Worm (Caenorhabditis elegans): Measurements from ENCODE around the gene T28A11.13.

The T28A11.13 gene

ce11 chrV:3250153-3250552 lies at the start of gene T28A11.13:
Gene T28A11.13, minus strand, starts transcription at chrV:3250253.
- TF ChIP-seq spr-3 (GFP tag; optimal IDR thresholded peaks at IDR 0.05) = no peak
- TF ChIP-seq zag-1 (tag; optimal IDR thresholded peaks at IDR 0.05) = no peak
- TF ChIP-seq F44E2.7 (GFP tag; IDR thresholded peaks at IDR 0.05) = no peak
- no peak for TF ChIP-seq ceh-20 (GFP tag; IDR thresholded peaks at IDR 0.05)
- TF ChIP-seq jun-1 (tag; optimal IDR thresholded peaks at IDR 0.05) = no peak
- TF ChIP-seq fos-1 (tag; optimal IDR thresholded peaks at IDR 0.05) = no peak
- TF ChIP-seq spr-1 (tag; optimal IDR thresholded peaks at IDR 0.05) = no peak
- TF ChIP-seq F26F4.8 (GFP tag; conservative IDR thresholded peaks at IDR 0.05) = no peak
- TF ChIP-seq lim-7 (GFP tag; IDR thresholded peaks at IDR 0.05) = no peak
- no peak for TF ChIP-seq saeg-2 (GFP tag; IDR thresholded peaks at IDR 0.05)

ce11 chrV:3299437-3299836 lies 49.4 kb upstream of the T28A11.13 start:
- TF ChIP-seq fos-1 (tag; optimal IDR thresholded peaks at IDR 0.05) (no peak), madf-5 (GFP tag; IDR thresholded peaks at IDR 0.05) (peak in 1 of 2 experiments; percentile 70; a peak in 1 of 4 replicates)

ce11 chrV:3297764-3298163 lies 47.7 kb upstream of the T28A11.13 start, which contains the start of gene srx-122:
Gene srx-122, minus strand, starts transcription at chrV:3297864.
- TF ChIP-seq dmd-8 (GFP tag; IDR thresholded peaks at IDR 0.05) (no peak), mxl-2 (GFP tag; conservative IDR thresholded peaks at IDR 0.05) (no peak), fos-1 (tag; optimal IDR thresholded peaks at IDR 0.05) (no peak), unc-62 (GFP tag; optimal IDR thresholded peaks at IDR 0.05 in 1 of 2) (no peak), unc-62 (tag; optimal IDR thresholded peaks at IDR 0.05) (no peak), dmd-9 (GFP tag; IDR thresholded peaks at IDR 0.05) (no peak), nhr-102 (tag; optimal IDR thresholded peaks at IDR 0.05) (no peak), F37D6.2 (tag; optimal IDR thresholded peaks at IDR 0.05) (no peak), nhr-77 (tag; optimal IDR thresholded peaks at IDR 0.05) (no peak), snpc-1.2 (GFP tag; IDR thresholded peaks at IDR 0.05) (no peak), daf-19 (GFP tag; conservative IDR thresholded peaks at IDR 0.05) (no peak), Y105C5A.15 (GFP tag; IDR thresholded peaks at IDR 0.05) (no peak), lin-1 (GFP tag; IDR thresholded peaks at IDR 0.05) (no peak), daf-12 (tag; optimal IDR thresholded peaks at IDR 0.05) (no peak), lin-29 (GFP tag; IDR thresholded peaks at IDR 0.05) (no peak), T26A8.4 (GFP tag; IDR thresholded peaks at IDR 0.05) (no peak), hif-1 (tag; optimal IDR thresholded peaks at IDR 0.05) (no peak), F10B5.3 (tag; optimal IDR thresholded peaks at IDR 0.05) (no peak), saeg-2 (GFP tag; IDR thresholded peaks at IDR 0.05) (no peak), mdt-29 (GFP tag; IDR thresholded peaks at IDR 0.05) (no peak)

ce11 chrV:3295368-3295767 lies 45.3 kb upstream of the T28A11.13 start:
- no peak for TF ChIP-seq snpc-1.2 (GFP tag; IDR thresholded peaks at IDR 0.05)
- TF ChIP-seq unc-62 (GFP tag; optimal IDR thresholded peaks at IDR 0.05 in 1 of 2) = peak in 1 of 2 experiments; percentile 94
- no peak for TF ChIP-seq unc-62 (tag; optimal IDR thresholded peaks at IDR 0.05)

- TF ChIP-seq snpc-1.2 (GFP tag; IDR thresholded peaks at IDR 0.05) (no peak), unc-130 (GFP tag; optimal IDR thresholded peaks at IDR 0.05) (no peak), ZK546.5 (tag; optimal IDR thresholded peaks at IDR 0.05) (no peak), T20F7.1 (GFP tag; optimal IDR thresholded peaks at IDR 0.05) (no peak), unc-39 (tag; optimal IDR thresholded peaks at IDR 0.05) (no peak), lin-39 (tag; optimal IDR thresholded peaks at IDR 0.05) (no peak), nhr-77 (tag; optimal IDR thresholded peaks at IDR 0.05) (no peak), rbr-2 (tag; optimal IDR thresholded peaks at IDR 0.05) (no peak), R02D3.7 (tag; optimal IDR thresholded peaks at IDR 0.05) (no peak), hlh-11 (tag; optimal IDR thresholded peaks at IDR 0.05) (no peak), php-3 (GFP tag; IDR thresholded peaks at IDR 0.05) (no peak), hmg-1.1 (GFP tag; IDR thresholded peaks at IDR 0.05) (no peak), Y48G9A.11 (GFP tag; IDR thresholded peaks at IDR 0.05) (no peak)
Observed at ce11 chrV:3289267-3289666, 39.2 kb upstream of the T28A11.13 start, which contains the start of gene F35F10.6. Gene F35F10.6, minus strand, starts transcription at chrV:3289367.

Data from whole organism, L4 larva.